Fruit fly (Drosophila melanogaster) whole organism, embryonic: ENCODE measurements around the gene sdk.
A peak's percentile ranks its signal among the peaks of the same experiment; 100 is the strongest.

ENCODE experiments used
- CG10979 ChIP-seq: fragments of 200-800 bp; sonication (Bioruptor generic); optimal IDR thresholded peaks from 2 replicates; lab custom pipeline; 2018; ENCODE audit warnings: missing biosample characterization, mild to moderate bottlenecking, missing genetic modification characterization, moderate library complexity
- CG11093 ChIP-seq: fragments of 200-800 bp; sonication (Bioruptor generic); IDR thresholded peaks from 3 replicates; pipeline ENCODE4 v1.3.6; 2022; ENCODE audit warnings: missing biosample characterization, missing genetic modification characterization
- CG11456 ChIP-seq: fragments of 200-800 bp; sonication (Bioruptor generic); IDR thresholded peaks from 3 replicates; pipeline ENCODE4 v1.3.6; 2022; ENCODE audit warnings: missing biosample characterization, missing genetic modification characterization
- CG12391 ChIP-seq: fragments of 200-800 bp; sonication (Bioruptor generic); optimal IDR thresholded peaks from 3 replicates; lab custom pipeline; 2018; ENCODE audit warnings: missing biosample characterization, mild to moderate bottlenecking, missing genetic modification characterization, moderate library complexity
- CG13123 ChIP-seq: fragments of 200-800 bp; sonication (Bioruptor generic); optimal IDR thresholded peaks from 2 replicates; lab custom pipeline; 2016; ENCODE audit warnings: missing biosample characterization, missing genetic modification characterization
- CG13287 ChIP-seq: fragments of 200-800 bp; sonication (Bioruptor generic); IDR thresholded peaks from 2 replicates; pipeline ENCODE4 v1.3.6; 2022; ENCODE audit warnings: missing biosample characterization, missing genetic modification characterization; ENCODE audit not compliant: partially characterized antibody
- CG13296 ChIP-seq: fragments of 200-800 bp; sonication (Bioruptor generic); optimal IDR thresholded peaks from 3 replicates; lab custom pipeline; 2018; ENCODE audit warnings: missing biosample characterization, mild to moderate bottlenecking, missing genetic modification characterization
- CG14441 ChIP-seq: fragments of 200-800 bp; sonication (Bioruptor generic); IDR thresholded peaks from 2 replicates; pipeline ENCODE4 v1.3.6; 2022; ENCODE audit warnings: missing biosample characterization, missing genetic modification characterization
- CG30020 ChIP-seq: fragments of 200-800 bp; optimal IDR thresholded peaks from 2 replicates; lab custom pipeline; 2019; ENCODE audit warnings: missing biosample characterization, mild to moderate bottlenecking, missing genetic modification characterization, moderate library complexity
- CG30431 ChIP-seq: fragments of 200-800 bp; sonication (Bioruptor generic); optimal IDR thresholded peaks from 2 replicates; lab custom pipeline; 2017; ENCODE audit warnings: missing biosample characterization, missing genetic modification characterization
- CG34376 ChIP-seq: fragments of 200-800 bp; sonication (Bioruptor generic); optimal IDR thresholded peaks from 2 replicates; lab custom pipeline; 2018; ENCODE audit warnings: missing biosample characterization, mild to moderate bottlenecking, missing genetic modification characterization
- CG4820 ChIP-seq: fragments of 200-800 bp; sonication (Bioruptor generic); optimal IDR thresholded peaks from 3 replicates; lab custom pipeline; 2016; ENCODE audit warnings: missing biosample characterization, missing genetic modification characterization
- CG6813 ChIP-seq: fragments of 200-800 bp; sonication (Bioruptor generic); optimal IDR thresholded peaks from 2 replicates; lab custom pipeline; 2017; ENCODE audit warnings: missing biosample characterization, missing genetic modification characterization, mild to moderate bottlenecking, moderate library complexity, missing genetic modification reagents
- CG7271 ChIP-seq: fragments of 200-800 bp; sonication (Bioruptor generic); optimal IDR thresholded peaks from 2 replicates; lab custom pipeline; 2018; ENCODE audit warnings: missing biosample characterization, mild to moderate bottlenecking, missing genetic modification characterization, moderate library complexity
- CG7745 ChIP-seq: fragments of 200-800 bp; sonication (Bioruptor generic); optimal IDR thresholded peaks from 2 replicates; lab custom pipeline; 2018; ENCODE audit warnings: missing biosample characterization, mild to moderate bottlenecking, missing genetic modification characterization, moderate library complexity
- CG8478 ChIP-seq: fragments of >200 bp; optimal IDR thresholded peaks from 2 replicates; lab custom pipeline; 2018
- CG8924 ChIP-seq: fragments of 200-800 bp; optimal IDR thresholded peaks from 3 replicates; lab custom pipeline; 2019; ENCODE audit warnings: missing biosample characterization, mild to moderate bottlenecking, missing genetic modification characterization, moderate library complexity
- D19A ChIP-seq: fragments of 200-800 bp; optimal IDR thresholded peaks from 3 replicates; lab custom pipeline; 2019; ENCODE audit warnings: missing biosample characterization, mild to moderate bottlenecking, missing genetic modification characterization, moderate library complexity
- Gug ChIP-seq: fragments of 200-800 bp; sonication (Bioruptor generic); IDR thresholded peaks from 4 replicates; pipeline ENCODE4 v1.3.6; 2022; ENCODE audit warnings: missing biosample characterization, missing genetic modification characterization
- Hmr ChIP-seq: fragments of 200-800 bp; sonication (Bioruptor generic); optimal IDR thresholded peaks from 3 replicates; lab custom pipeline; 2017; ENCODE audit warnings: mild to moderate bottlenecking, missing biosample characterization, missing genetic modification reagents, missing genetic modification characterization
- MESR4 ChIP-seq: fragments of 200-800 bp; sonication (Bioruptor generic); optimal IDR thresholded peaks from 2 replicates; lab custom pipeline; 2018; ENCODE audit warnings: missing biosample characterization, mild to moderate bottlenecking, missing genetic modification characterization, moderate library complexity
- Med ChIP-seq: fragments of 200-800 bp; sonication (Bioruptor generic); peaks from one replicate; lab custom pipeline; 2016; ENCODE audit warnings: missing biosample characterization, missing genetic modification characterization, mild to moderate bottlenecking, inconsistent platforms, moderate library complexity
- Meics ChIP-seq: fragments of 200-800 bp; sonication (Bioruptor generic); optimal IDR thresholded peaks from 2 replicates; lab custom pipeline; 2017; ENCODE audit warnings: missing biosample characterization, mild to moderate bottlenecking, missing genetic modification characterization
- Mes4 ChIP-seq: fragments of 200-800 bp; sonication (Bioruptor generic); optimal IDR thresholded peaks from 2 replicates; lab custom pipeline; 2016; ENCODE audit warnings: missing biosample characterization, missing genetic modification characterization
- NC2α ChIP-seq: fragments of 200-800 bp; sonication (Bioruptor generic); optimal IDR thresholded peaks from 2 replicates; lab custom pipeline; 2016; ENCODE audit warnings: missing biosample characterization, missing genetic modification characterization
- NFAT ChIP-seq: fragments of 200-800 bp; sonication (Bioruptor generic); IDR thresholded peaks from 2 replicates; pipeline ENCODE4 v1.3.6; 2022; ENCODE audit warnings: missing biosample characterization, missing genetic modification characterization
- TFAM ChIP-seq: fragments of 200-800 bp; sonication (Bioruptor generic); optimal IDR thresholded peaks from 2 replicates; lab custom pipeline; 2017; ENCODE audit warnings: missing biosample characterization, missing genetic modification characterization, inconsistent platforms
- Trl ChIP-seq, 3 experiments: fragments of >200 bp in 2 of 3; fragments of 200-800 bp in 1 of 3; sonication (Bioruptor generic) in 1 of 3; optimal IDR thresholded peaks; 2 replicates in 1 of 3; 3 replicates in 2 of 3; lab custom pipeline; 2016 to 2017; ENCODE audit warnings: missing biosample characterization in 1 of 3, missing genetic modification characterization in 1 of 3
- ash1 ChIP-seq: fragments of 200-800 bp; sonication (Bioruptor generic); optimal IDR thresholded peaks from 2 replicates; lab custom pipeline; 2018; ENCODE audit warnings: missing biosample characterization, mild to moderate bottlenecking, missing genetic modification characterization
- cas ChIP-seq: fragments of 200-800 bp; sonication (Bioruptor generic); IDR thresholded peaks from 2 replicates; pipeline ENCODE4 v1.3.6; 2022; ENCODE audit warnings: missing biosample characterization, missing genetic modification characterization
- cg ChIP-seq: fragments of 200-800 bp; sonication (Bioruptor generic); optimal IDR thresholded peaks from 3 replicates; lab custom pipeline; 2019; ENCODE audit warnings: missing biosample characterization, mild to moderate bottlenecking, missing genetic modification characterization, moderate library complexity
- croc ChIP-seq: fragments of 200-800 bp; sonication (Bioruptor generic); conservative IDR thresholded peaks from 3 replicates; pipeline ENCODE4 v1.3.6; 2022; ENCODE audit warnings: missing biosample characterization, missing genetic modification characterization
- da ChIP-seq: fragments of 200-800 bp; sonication (Bioruptor generic); optimal IDR thresholded peaks from 2 replicates; lab custom pipeline; 2016; ENCODE audit warnings: missing biosample characterization, missing genetic modification characterization
- fd3F ChIP-seq: fragments of 200-800 bp; sonication (Bioruptor generic); optimal IDR thresholded peaks from 2 replicates; lab custom pipeline; 2018; ENCODE audit warnings: missing biosample characterization, mild to moderate bottlenecking, missing genetic modification characterization, moderate library complexity
- gsb ChIP-seq: fragments of 200-800 bp; sonication (Bioruptor generic); IDR thresholded peaks from 2 replicates; pipeline ENCODE4 v1.3.6; 2022; ENCODE audit warnings: missing biosample characterization, missing genetic modification characterization
- h ChIP-seq: fragments of >200 bp; optimal IDR thresholded peaks from 2 replicates; lab custom pipeline; 2017
- ind ChIP-seq: fragments of 200-800 bp; sonication (Bioruptor generic); optimal IDR thresholded peaks from 3 replicates; lab custom pipeline; 2016; ENCODE audit warnings: missing biosample characterization, missing genetic modification characterization
- inv ChIP-seq: fragments of 200-800 bp; sonication (Bioruptor generic); IDR thresholded peaks from 2 replicates; pipeline ENCODE4 v1.3.6; 2022; ENCODE audit warnings: missing biosample characterization, missing genetic modification characterization; ENCODE audit not compliant: partially characterized antibody
- pnt ChIP-seq: fragments of 200-800 bp; sonication (Bioruptor generic); optimal IDR thresholded peaks from 3 replicates; lab custom pipeline; 2016; ENCODE audit warnings: missing biosample characterization, missing genetic modification characterization
- ranshi ChIP-seq: fragments of 200-800 bp; sonication (Bioruptor generic); IDR thresholded peaks from 2 replicates; pipeline ENCODE4 v1.3.6; 2022; ENCODE audit warnings: missing biosample characterization, missing genetic modification characterization
- scrt ChIP-seq: fragments of 200-800 bp; sonication (Bioruptor generic); optimal IDR thresholded peaks from 2 replicates; lab custom pipeline; 2018; ENCODE audit warnings: missing biosample characterization, mild to moderate bottlenecking, missing genetic modification characterization, moderate library complexity
- sd ChIP-seq: fragments of 200-800 bp; sonication (Bioruptor generic); optimal IDR thresholded peaks from 3 replicates; lab custom pipeline; 2018; ENCODE audit warnings: missing biosample characterization, mild to moderate bottlenecking, missing genetic modification characterization, moderate library complexity
- sima ChIP-seq: fragments of 200-800 bp; sonication (Bioruptor generic); optimal IDR thresholded peaks from 2 replicates; lab custom pipeline; 2016; ENCODE audit warnings: missing biosample characterization, missing genetic modification characterization
- sisA ChIP-seq: fragments of 200-800 bp; sonication (Bioruptor generic); IDR thresholded peaks from 2 replicates; pipeline ENCODE4 v1.3.6; 2022; ENCODE audit warnings: missing biosample characterization, missing genetic modification characterization
- tna ChIP-seq: fragments of 200-800 bp; sonication (Bioruptor generic); IDR thresholded peaks from 2 replicates; pipeline ENCODE4 v1.3.6; 2022; ENCODE audit warnings: missing biosample characterization, missing genetic modification characterization; ENCODE audit not compliant: partially characterized antibody
- toy ChIP-seq: fragments of 200-800 bp; sonication (Bioruptor generic); IDR thresholded peaks from 2 replicates; pipeline ENCODE4 v1.3.6; 2022; ENCODE audit warnings: missing biosample characterization, missing genetic modification characterization
- trh ChIP-seq: fragments of 200-800 bp; sonication (Bioruptor generic); optimal IDR thresholded peaks from 2 replicates; lab custom pipeline; 2016; ENCODE audit warnings: missing biosample characterization, missing genetic modification characterization
- usp ChIP-seq: fragments of >200 bp; optimal IDR thresholded peaks from 2 replicates; lab custom pipeline; 2017; ENCODE audit warnings: missing biosample characterization, missing genetic modification characterization
- yki ChIP-seq: fragments of >200 bp; optimal IDR thresholded peaks from 3 replicates; lab custom pipeline; 2018
- zen ChIP-seq: fragments of 200-800 bp; sonication (Bioruptor generic); optimal IDR thresholded peaks from 3 replicates; lab custom pipeline; 2018; ENCODE audit warnings: missing biosample characterization, mild to moderate bottlenecking, missing genetic modification characterization, moderate library complexity
- zfh1 ChIP-seq: fragments of 200-800 bp; sonication (Bioruptor generic); IDR thresholded peaks from 3 replicates; pipeline ENCODE4 v1.3.6; 2022; ENCODE audit warnings: missing biosample characterization, missing genetic modification characterization

sdk gene

DNA sequence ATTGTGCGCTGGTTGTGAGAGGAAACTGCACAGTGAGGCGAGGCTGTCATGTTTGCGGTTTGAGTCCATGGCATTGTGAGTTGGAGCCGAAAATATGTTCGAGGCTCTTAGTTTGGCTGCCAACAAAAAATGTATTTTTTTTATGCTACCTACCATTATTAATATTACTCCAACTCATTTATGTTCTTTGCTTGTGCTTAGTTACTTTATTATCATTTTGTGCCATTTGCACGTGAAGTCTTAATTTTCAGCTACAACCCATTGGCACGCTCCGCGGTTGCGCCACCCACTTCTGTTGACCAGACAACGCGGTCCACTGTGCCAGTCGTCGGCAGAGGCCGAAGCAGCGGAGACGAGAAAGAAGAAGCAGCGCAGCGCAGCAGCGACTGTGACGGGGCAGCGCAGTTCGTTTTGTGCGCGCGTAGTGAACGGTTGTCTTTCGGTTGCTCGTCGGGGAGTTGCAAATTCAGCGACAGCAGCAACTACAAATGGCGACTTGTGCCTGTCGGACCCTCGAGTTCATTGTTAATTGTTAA, at the start of gene sdk (continued):
- TF ChIP-seq CG7271 (tag; lab: Kevin White, UChicago) (no peak), toy (peak; percentile 65; the same call in 1 of the 2 replicates), sima (GFP tag; lab: Kevin White, UChicago) (peak; percentile 61), usp (no peak), CG11093 (GFP tag; lab: Robert Waterston, UW) (peak; percentile 86), NC2α (GFP tag; lab: Kevin White, UChicago) (peak; percentile 80), CG14441 (GFP tag; lab: Robert Waterston, UW) (peak; percentile 79), Gug (peak; percentile 87), TFAM (GFP tag; lab: Kevin White, UChicago) (peak; percentile 60), scrt (GFP tag; lab: Kevin White, UChicago) (peak; percentile 82), croc (GFP tag; lab: Robert Waterston, UW) (peak; percentile 90), tna (0 out of 2 replicates have a peak, but pooled peaks have one; percentile 62), Hmr (GFP tag; lab: Kevin White, UChicago) (peak; percentile 93), CG8924 (peak; percentile 89), yki (lab: Kevin White, UChicago) (no peak), sd (tag; lab: Kevin White, UChicago) (peak; percentile 72), CG4820 (GFP tag; lab: Kevin White, UChicago) (peak; percentile 84), CG12391 (peak; percentile 91), CG13287 (GFP tag; lab: Robert Waterston, UW) (peak; percentile 71), ash1 (peak; percentile 19), zen (tag; lab: Kevin White, UChicago) (peak; percentile 69), MESR4 (GFP tag; lab: Kevin White, UChicago) (no peak), Meics (GFP tag; lab: Kevin White, UChicago) (peak; percentile 93), sisA (GFP tag; lab: Robert Waterston, UW) (peak; percentile 88), NFAT (GFP tag; lab: Robert Waterston, UW) (peak; percentile 68), trh (GFP tag; lab: Kevin White, UChicago) (peak; percentile 78), cas (GFP tag; lab: Robert Waterston, UW) (peak; percentile 32; the same call in 1 of the 2 replicates), CG34376 (GFP tag; lab: Kevin White, UChicago) (peak; percentile 87), CG7745 (tag; lab: Kevin White, UChicago) (no peak), h (no peak), inv (peak; percentile 59), CG11456 (GFP tag; lab: Robert Waterston, UW) (peak; percentile 78; the same call in 2 of the 3 replicates), Mes4 (GFP tag; lab: Kevin White, UChicago) (peak; percentile 91), ranshi (peak; percentile 66; the same call in 1 of the 2 replicates), CG6813 (GFP tag; lab: Kevin White, UChicago) (peak; percentile 88), CG10979 (peak; percentile 93), gsb (GFP tag; lab: Robert Waterston, UW) (peak; percentile 84), fd3F (GFP tag; lab: Kevin White, UChicago) (peak; percentile 76), CG13296 (GFP tag; lab: Kevin White, UChicago) (peak; percentile 91), CG13123 (peak; percentile 69), Med (GFP tag; lab: Kevin White, UChicago) (peak; percentile 99), da (GFP tag; lab: Kevin White, UChicago) (peak; percentile 49), D19A (tag; lab: Kevin White, UChicago) (peak; percentile 87), CG30020 (peak; percentile 66), ind (GFP tag; lab: Kevin White, UChicago) (peak; percentile 92), CG8478 (lab: Kevin White, UChicago) (no peak), pnt (GFP tag; lab: Kevin White, UChicago) (peak; percentile 93), cg (GFP tag; lab: Kevin White, UChicago) (no peak), zfh1 (peak; percentile 86), Trl (optimal IDR thresholded peaks at IDR 0.05; lab: Kevin White, UChicago) (no peak), Trl (GFP tag; optimal IDR thresholded peaks at IDR 0.05; lab: Kevin White, UChicago) (peak; percentile 94), CG30431 (peak; percentile 85)
